Worm (Caenorhabditis elegans) whole organism, midembryonic: ENCODE measurements around the gene Y116F11A.1.

Experiments
- T22C8.4 ChIP-seq: fragments of 200-800 bp; sonication (Bioruptor generic); IDR thresholded peaks from 2 replicates; pipeline ENCODE4 v1.3.6; 2022; ENCODE audit warnings: missing genetic modification characterization, missing compliant biosample characterization
- klf-2 ChIP-seq: fragments of 200-800 bp; sonication (Bioruptor generic); conservative IDR thresholded peaks from 2 replicates; pipeline ENCODE4 v1.3.6; 2022; ENCODE audit warnings: missing genetic modification reagents, missing genetic modification characterization, missing compliant biosample characterization
- med-1 ChIP-seq: sonication (generic microtip); optimal IDR thresholded peaks from 2 replicates; lab custom pipeline; 2017; ENCODE audit warnings: missing genetic modification characterization, mild to moderate bottlenecking, missing compliant biosample characterization, antibody characterized with exemption, missing genetic modification reagents; ENCODE audit not compliant: insufficient read depth
- ref-1 ChIP-seq: fragments of 200-800 bp; sonication (Bioruptor generic); conservative IDR thresholded peaks from 2 replicates; pipeline ENCODE4 v1.3.6; 2022; ENCODE audit warnings: missing genetic modification reagents, missing genetic modification characterization, missing compliant biosample characterization
- tab-1 ChIP-seq: fragments of 200-800 bp; sonication (Bioruptor generic); IDR thresholded peaks from 2 replicates; pipeline ENCODE4 v1.3.6; 2022; ENCODE audit warnings: missing genetic modification characterization, missing compliant biosample characterization

DNA sequence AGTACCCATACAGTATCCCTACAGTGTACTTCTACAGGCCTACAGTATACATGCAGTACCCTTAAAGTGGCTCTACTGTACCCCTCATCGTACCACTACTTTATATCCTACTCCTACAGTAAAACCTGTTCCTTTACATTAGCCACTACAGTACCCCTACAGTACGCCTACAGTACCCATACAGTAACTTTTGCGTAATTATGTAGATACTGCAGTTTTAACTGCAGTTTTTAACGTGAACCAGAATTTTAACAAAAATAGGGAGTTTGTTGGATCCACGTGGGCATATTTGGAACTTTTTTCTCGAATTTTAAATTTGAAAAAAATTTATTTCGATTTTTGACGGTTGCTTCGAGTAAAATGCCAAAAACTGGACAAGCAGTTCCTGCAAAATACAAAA is 12.9 kb downstream of the Y116F11A.1 start, which contains the start of gene W04E12.4:
- TF ChIP-seq klf-2 (GFP tag; lab: Robert Waterston, UW), result no peak
- TF ChIP-seq med-1 (GFP tag; lab: Kevin White, UChicago), result no peak
- TF ChIP-seq T22C8.4 (GFP tag; lab: Robert Waterston, UW), result no peak
- no peak for TF ChIP-seq ref-1 (GFP tag; lab: Robert Waterston, UW)
- no peak for TF ChIP-seq tab-1 (GFP tag; lab: Robert Waterston, UW)
